Worm (Caenorhabditis elegans): ENCODE results near the gene ZC239.5.

DNA sequence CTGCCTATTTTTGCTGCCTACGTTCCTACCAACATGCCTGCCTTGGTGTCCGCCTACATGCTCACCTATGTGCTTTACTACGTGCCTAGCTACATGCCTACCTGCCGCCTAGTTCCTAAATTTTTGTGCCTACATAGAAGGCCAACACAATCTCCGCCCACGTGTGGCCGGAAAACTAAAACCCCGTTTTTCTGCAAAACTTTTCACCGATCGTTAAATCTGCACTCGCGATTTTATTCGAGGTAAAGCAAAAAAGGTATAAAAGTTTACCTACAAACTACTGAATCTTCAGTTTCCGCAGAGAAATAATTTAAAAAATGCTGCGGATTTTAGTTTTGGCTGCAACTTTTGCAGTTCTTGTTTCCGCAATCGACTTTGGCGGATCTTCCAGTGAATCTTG, 38.9 kb downstream of the ZC239.5 start, which contains the start of gene clec-124:
- no peak for TF ChIP-seq ztf-29 (GFP tag; IDR thresholded peaks at IDR 0.05)
- TF ChIP-seq ztf-23 (GFP tag; IDR thresholded peaks at IDR 0.05) = no peak
- TF ChIP-seq cog-1 (tag; optimal IDR thresholded peaks at IDR 0.05) = no peak
- no peak for TF ChIP-seq tab-1 (GFP tag; IDR thresholded peaks at IDR 0.05)
- no peak for TF ChIP-seq med-1 (GFP tag; optimal IDR thresholded peaks at IDR 0.05; ENCODE audit: insufficient read depth)
- no peak for TF ChIP-seq ref-1 (GFP tag; conservative IDR thresholded peaks at IDR 0.05)
- TF ChIP-seq T22C8.4 (GFP tag; IDR thresholded peaks at IDR 0.05) = no peak

All from whole organism, midembryonic.